Worm (Caenorhabditis elegans): ENCODE results near the gene C29F5.8.

C29F5.8 gene

ce11 chrII:6290047-6290582, 16.1 kb upstream of the C29F5.8 start, which contains the start of gene upb-1:
upb-1 (minus strand) TSS chrII:6290097.
- no peak for TF ChIP-seq unc-62 (GFP tag; optimal IDR thresholded peaks at IDR 0.05)
- TF ChIP-seq nhr-80 (tag; optimal IDR thresholded peaks at IDR 0.05): peak; percentile 32

ce11 chrII:6292527-6292926, 13.7 kb upstream of the C29F5.8 start, which contains the start of gene nyn-3:
nyn-3 (minus strand) TSS chrII:6292627.
- TF ChIP-seq ceh-79 (tag; optimal IDR thresholded peaks at IDR 0.05) (no peak), fkh-3 (tag; optimal IDR thresholded peaks at IDR 0.05) (no peak), attf-5 (GFP tag; optimal IDR thresholded peaks at IDR 0.05) (no peak), mxl-1 (tag; optimal IDR thresholded peaks at IDR 0.05) (no peak)

ce11 chrII:6294261-6294660, 12.0 kb upstream of the C29F5.8 start, which contains the start of gene mps-1:
mps-1 (minus strand) TSS chrII:6294361.
- TF ChIP-seq Y95B8A.8 (GFP tag; IDR thresholded peaks at IDR 0.05): no peak
- TF ChIP-seq zim-3 (tag; optimal IDR thresholded peaks at IDR 0.05): no peak
- no peak for TF ChIP-seq mcd-1 (GFP tag; IDR thresholded peaks at IDR 0.05)
- TF ChIP-seq let-526 (GFP tag; IDR thresholded peaks at IDR 0.05): no peak
- TF ChIP-seq madf-8 (GFP tag; conservative IDR thresholded peaks at IDR 0.05): no peak
- no peak for TF ChIP-seq Y67H2A.10 (GFP tag; conservative IDR thresholded peaks at IDR 0.05)
- no peak for TF ChIP-seq hrde-1 (tag; optimal IDR thresholded peaks at IDR 0.05; ENCODE audit: borderline replicate concordance)
- TF ChIP-seq F55B11.4 (tag; optimal IDR thresholded peaks at IDR 0.05; ENCODE audit: borderline replicate concordance, insufficient read depth): no peak
- no peak for TF ChIP-seq chd-7 (tag; optimal IDR thresholded peaks at IDR 0.05)
- TF ChIP-seq Y79H2A.3 (GFP tag; conservative IDR thresholded peaks at IDR 0.05): no peak
- TF ChIP-seq snpc-1.1 (tag; optimal IDR thresholded peaks at IDR 0.05; ENCODE audit: insufficient read depth): no peak

- TF ChIP-seq ceh-58 (GFP tag; IDR thresholded peaks at IDR 0.05) (no peak), egrh-3 (GFP tag; IDR thresholded peaks at IDR 0.05) (no peak), ama-1 (optimal IDR thresholded peaks at IDR 0.05) (no peak), ama-1 (GFP tag; optimal IDR thresholded peaks at IDR 0.05) (no peak), F49E8.2 (tag; optimal IDR thresholded peaks at IDR 0.05; ENCODE audit: insufficient read depth) (no peak), egl-18 (GFP tag; IDR thresholded peaks at IDR 0.05) (no peak), lin-35 (GFP tag; optimal IDR thresholded peaks at IDR 0.05) (no peak), lsl-1 (GFP tag; optimal IDR thresholded peaks at IDR 0.05) (no peak), lsy-27 (tag; optimal IDR thresholded peaks at IDR 0.05; ENCODE audit: borderline replicate concordance, insufficient read depth) (no peak), somi-1 (GFP tag; optimal IDR thresholded peaks at IDR 0.05) (no peak), hrde-1 (tag; optimal IDR thresholded peaks at IDR 0.05; ENCODE audit: borderline replicate concordance) (no peak), hlh-26 (GFP tag; conservative IDR thresholded peaks at IDR 0.05) (no peak), tbp1 (GFP tag; optimal IDR thresholded peaks at IDR 0.05) (no peak), C17E4.6 (GFP tag; IDR thresholded peaks at IDR 0.05) (no peak), unc-62 (GFP tag; optimal IDR thresholded peaks at IDR 0.05) (no peak), let-526 (GFP tag; IDR thresholded peaks at IDR 0.05) (no peak), attf-6 (GFP tag; IDR thresholded peaks at IDR 0.05) (no peak), ceh-100 (GFP tag; IDR thresholded peaks at IDR 0.05) (no peak), aptf-3 (GFP tag; IDR thresholded peaks at IDR 0.05) (no peak)
These were observed 3.0 kb upstream of the C29F5.8 start, which contains the start of gene C29F5.1 for ce11 chrII:6303209-6303740. C29F5.1 (plus strand) TSS chrII:6303525.

Data from whole organism, young adult.